Fruit fly (Drosophila melanogaster): Measurements from ENCODE around the gene CG3655.

CG3655 gene

dm6 chrX:1107552-1107951, 27.1 kb downstream of the CG3655 start:
- TF ChIP-seq CG17806 (tag; optimal IDR thresholded peaks at IDR 0.05) (no peak), CG14655 (GFP tag; optimal IDR thresholded peaks at IDR 0.05) (no peak), gl (tag; optimal IDR thresholded peaks at IDR 0.05) (no peak), CG8301 (tag; optimal IDR thresholded peaks at IDR 0.05) (no peak), Ets98B (GFP tag; IDR thresholded peaks at IDR 0.05) (no peak), Pif1B (GFP tag; optimal IDR thresholded peaks at IDR 0.05) (no peak)

dm6 chrX:1103833-1104232, 30.9 kb downstream of the CG3655 start:
- TF ChIP-seq CG8159 (tag; optimal IDR thresholded peaks at IDR 0.05) (no peak), Snoo (tag; optimal IDR thresholded peaks at IDR 0.05) (no peak), CG4496 (GFP tag; IDR thresholded peaks at IDR 0.05) (0 out of 3 replicates have a peak, but pooled peaks have one; percentile 10), CG17806 (tag; optimal IDR thresholded peaks at IDR 0.05) (no peak), CG12605 (GFP tag; IDR thresholded peaks at IDR 0.05) (0 out of 2 replicates have a peak, but pooled peaks have one; percentile 13), CG34367 (tag; optimal IDR thresholded peaks at IDR 0.05) (no peak), Ets98B (GFP tag; IDR thresholded peaks at IDR 0.05) (no peak), CG15710 (tag; optimal IDR thresholded peaks at IDR 0.05) (peak; percentile 28), CG14655 (GFP tag; optimal IDR thresholded peaks at IDR 0.05) (peak; percentile 23), gl (tag; optimal IDR thresholded peaks at IDR 0.05) (peak; percentile 23)

- peak; percentile 8 for TF ChIP-seq CG8159 (tag; optimal IDR thresholded peaks at IDR 0.05)
- TF ChIP-seq Ets98B (GFP tag; IDR thresholded peaks at IDR 0.05) = no peak
These were observed 35.1 kb downstream of the CG3655 start for dm6 chrX:1099643-1100042.

- TF ChIP-seq Pif1A (GFP tag; optimal IDR thresholded peaks at IDR 0.05) (no peak), EcR (GFP tag; optimal IDR thresholded peaks at IDR 0.05) (no peak), CG34367 (tag; optimal IDR thresholded peaks at IDR 0.05) (no peak), CG15710 (tag; optimal IDR thresholded peaks at IDR 0.05) (no peak), Snoo (tag; optimal IDR thresholded peaks at IDR 0.05) (no peak), CG8159 (tag; optimal IDR thresholded peaks at IDR 0.05) (no peak), CG32121 (GFP tag; IDR thresholded peaks at IDR 0.05) (no peak), D1 (tag; optimal IDR thresholded peaks at IDR 0.05) (no peak), CG10348 (GFP tag; IDR thresholded peaks at IDR 0.05) (no peak), CG8301 (tag; optimal IDR thresholded peaks at IDR 0.05) (no peak), CG17806 (tag; optimal IDR thresholded peaks at IDR 0.05) (no peak), gl (tag; optimal IDR thresholded peaks at IDR 0.05) (no peak), CG12605 (GFP tag; IDR thresholded peaks at IDR 0.05) (no peak), Ets98B (GFP tag; IDR thresholded peaks at IDR 0.05) (no peak), fd96Ca (GFP tag; IDR thresholded peaks at IDR 0.05) (no peak)
These were observed 40.3 kb downstream of the CG3655 start for dm6 chrX:1094364-1094763.

dm6 chrX:1090408-1090807, 44.3 kb downstream of the CG3655 start:
- TF ChIP-seq CG17806 (tag; optimal IDR thresholded peaks at IDR 0.05) (peak; percentile 2), Snoo (tag; optimal IDR thresholded peaks at IDR 0.05) (no peak), fd96Ca (GFP tag; IDR thresholded peaks at IDR 0.05) (0 out of 3 replicates have a peak, but pooled peaks have one; percentile 54), Ets98B (GFP tag; IDR thresholded peaks at IDR 0.05) (no peak), rn (GFP tag; IDR thresholded peaks at IDR 0.05) (no peak), CG4496 (GFP tag; IDR thresholded peaks at IDR 0.05) (0 out of 3 replicates have a peak, but pooled peaks have one; percentile 21), CG10348 (GFP tag; IDR thresholded peaks at IDR 0.05) (no peak), D1 (tag; optimal IDR thresholded peaks at IDR 0.05) (no peak), CG14655 (GFP tag; optimal IDR thresholded peaks at IDR 0.05) (peak; percentile 51), Pif1A (GFP tag; optimal IDR thresholded peaks at IDR 0.05) (peak; percentile 10), CG32121 (GFP tag; IDR thresholded peaks at IDR 0.05) (0 out of 2 replicates have a peak, but pooled peaks have one; percentile 35), EcR (GFP tag; optimal IDR thresholded peaks at IDR 0.05) (no peak), CG15710 (tag; optimal IDR thresholded peaks at IDR 0.05) (peak; percentile 22), CG8159 (tag; optimal IDR thresholded peaks at IDR 0.05) (peak; percentile 24), CG8301 (tag; optimal IDR thresholded peaks at IDR 0.05) (peak; percentile 27)

- TF ChIP-seq gl (tag; optimal IDR thresholded peaks at IDR 0.05) (peak; percentile 27), CG9948 (tag; optimal IDR thresholded peaks at IDR 0.05) (peak; percentile 51), Pif1A (GFP tag; optimal IDR thresholded peaks at IDR 0.05) (peak; percentile 79), CG15710 (tag; optimal IDR thresholded peaks at IDR 0.05) (peak; percentile 50), CG10348 (GFP tag; IDR thresholded peaks at IDR 0.05) (no peak), CG8301 (tag; optimal IDR thresholded peaks at IDR 0.05) (peak; percentile 84), Ets98B (GFP tag; IDR thresholded peaks at IDR 0.05) (peak; percentile 90), CG17806 (tag; optimal IDR thresholded peaks at IDR 0.05) (peak; percentile 64), EcR (GFP tag; optimal IDR thresholded peaks at IDR 0.05) (no peak), fd96Ca (GFP tag; IDR thresholded peaks at IDR 0.05) (peak; percentile 94), CG8159 (tag; optimal IDR thresholded peaks at IDR 0.05) (peak; percentile 52), CG14655 (GFP tag; optimal IDR thresholded peaks at IDR 0.05) (peak; percentile 86), D1 (tag; optimal IDR thresholded peaks at IDR 0.05) (no peak), Snoo (tag; optimal IDR thresholded peaks at IDR 0.05) (peak; percentile 32), CG13204 (GFP tag; optimal IDR thresholded peaks at IDR 0.05) (no peak), rn (GFP tag; IDR thresholded peaks at IDR 0.05) (peak; percentile 60; the same call in 1 of the 2 replicates), CG12605 (GFP tag; IDR thresholded peaks at IDR 0.05) (peak; percentile 74), Pif1B (GFP tag; optimal IDR thresholded peaks at IDR 0.05) (peak; percentile 72), CG4496 (GFP tag; IDR thresholded peaks at IDR 0.05) (peak; percentile 93), CG34367 (tag; optimal IDR thresholded peaks at IDR 0.05) (peak; percentile 46), CG32121 (GFP tag; IDR thresholded peaks at IDR 0.05) (peak; percentile 83)
These were observed 51.6 kb downstream of the CG3655 start for dm6 chrX:1083123-1083522.
